Worm (Caenorhabditis elegans): ENCODE results near the gene elp-1.

Gene elp-1

ce11 chrV:20716267-20716666 lies 53.7 kb downstream of the elp-1 start:
- TF ChIP-seq ceh-13 (GFP tag; optimal IDR thresholded peaks at IDR 0.05), result no peak
- no peak for TF ChIP-seq aly-1 (tag; optimal IDR thresholded peaks at IDR 0.05)
- TF ChIP-seq tbx-11 (GFP tag; IDR thresholded peaks at IDR 0.05), result no peak
- no peak for TF ChIP-seq B0310.2 (tag; optimal IDR thresholded peaks at IDR 0.05)
- TF ChIP-seq scrt-1 (GFP tag; IDR thresholded peaks at IDR 0.05), result no peak
- TF ChIP-seq hmbx-1 (tag; optimal IDR thresholded peaks at IDR 0.05), result no peak
- no peak for TF ChIP-seq ama-1 (optimal IDR thresholded peaks at IDR 0.05)
- TF ChIP-seq tra-4 (tag; optimal IDR thresholded peaks at IDR 0.05), result no peak
- no peak for TF ChIP-seq sea-1 (GFP tag; conservative IDR thresholded peaks at IDR 0.05)
- no peak for TF ChIP-seq hnd-1 (tag; optimal IDR thresholded peaks at IDR 0.05)
- TF ChIP-seq F13C5.2 (tag; optimal IDR thresholded peaks at IDR 0.05), result no peak
- TF ChIP-seq hmg-4 (GFP tag; optimal IDR thresholded peaks at IDR 0.05), result no peak
- TF ChIP-seq tbx-37 (GFP tag; conservative IDR thresholded peaks at IDR 0.05), result no peak

All from whole organism, early embryonic.